8 worm cellular contexts compared by ENCODE assay signal in genomic region chrV:9220444-9220843, ce11.
TF ChIP-seq lines count a peak whose summit lies in the region.

No protein-coding gene starts in this region.

TF ChIP-seq in whole organism, L1 larva, 84 proteins besides CTCF, POLR2A, EP300 and RAD21 (continues in another document):
- TF ChIP-seq tlp-1 (tag; optimal IDR thresholded peaks at IDR 0.05; lab: Kevin White, UChicago) (no peak), fos-1 (tag; optimal IDR thresholded peaks at IDR 0.05; lab: Kevin White, UChicago) (peak; percentile 27), alr-1 (tag; optimal IDR thresholded peaks at IDR 0.05; lab: Kevin White, UChicago; ENCODE audit: borderline replicate concordance) (no peak), nhr-19 (GFP tag; conservative IDR thresholded peaks at IDR 0.05; lab: Robert Waterston, UW) (peak; percentile 37; the same call in 1 of the 2 replicates), C16A3.4 (tag; optimal IDR thresholded peaks at IDR 0.05; lab: Kevin White, UChicago) (peak; percentile 68), unc-86 (tag; optimal IDR thresholded peaks at IDR 0.05; lab: Kevin White, UChicago) (peak; percentile 29), mef-2 (tag; optimal IDR thresholded peaks at IDR 0.05; lab: Kevin White, UChicago) (no peak), nhr-28 (tag; optimal IDR thresholded peaks at IDR 0.05; lab: Kevin White, UChicago) (no peak), mdl-1 (tag; optimal IDR thresholded peaks at IDR 0.05; lab: Kevin White, UChicago) (peak in 1 of 2 experiments; percentile 23), lin-14 (GFP tag; optimal IDR thresholded peaks at IDR 0.05; lab: Kevin White, UChicago) (peak; percentile 56), pqm-1 (tag; optimal IDR thresholded peaks at IDR 0.05; lab: Kevin White, UChicago) (no peak)

TF ChIP-seq in whole organism, L2 larva, 48 proteins besides CTCF, POLR2A, EP300 and RAD21 (continues in another document):
- TF ChIP-seq sma-9 (GFP tag; optimal IDR thresholded peaks at IDR 0.05; lab: Kevin White, UChicago) = peak; percentile 58
- no peak for TF ChIP-seq sma-9 (tag; optimal IDR thresholded peaks at IDR 0.05; lab: Kevin White, UChicago)
- no peak for TF ChIP-seq R02D3.7 (tag; optimal IDR thresholded peaks at IDR 0.05; lab: Kevin White, UChicago)
- no peak for TF ChIP-seq nhr-77 (tag; optimal IDR thresholded peaks at IDR 0.05; lab: Kevin White, UChicago)
- TF ChIP-seq lin-11 (tag; optimal IDR thresholded peaks at IDR 0.05; lab: Kevin White, UChicago) = peak; percentile 22
- no peak for TF ChIP-seq unc-39 (tag; optimal IDR thresholded peaks at IDR 0.05; lab: Kevin White, UChicago)
- TF ChIP-seq fos-1 (tag; optimal IDR thresholded peaks at IDR 0.05; lab: Kevin White, UChicago) = peak; percentile 34
- TF ChIP-seq aly-2 (tag; optimal IDR thresholded peaks at IDR 0.05; lab: Kevin White, UChicago) = no peak
- TF ChIP-seq C34F6.9 (tag; optimal IDR thresholded peaks at IDR 0.05; lab: Kevin White, UChicago) = peak; percentile 59
- no peak for TF ChIP-seq mbf-1 (tag; optimal IDR thresholded peaks at IDR 0.05; lab: Kevin White, UChicago)
- no peak for TF ChIP-seq lin-39 (tag; optimal IDR thresholded peaks at IDR 0.05; lab: Kevin White, UChicago)
- peak; percentile 49 for TF ChIP-seq nhr-129 (tag; optimal IDR thresholded peaks at IDR 0.05; lab: Kevin White, UChicago)

TF ChIP-seq in whole organism, L3 larva, 47 proteins besides CTCF, POLR2A, EP300 and RAD21 (continues in another document):
- TF ChIP-seq fkh-2 (tag; optimal IDR thresholded peaks at IDR 0.05; lab: Kevin White, UChicago) (no peak), ztf-4 (tag; optimal IDR thresholded peaks at IDR 0.05; lab: Kevin White, UChicago) (no peak), lin-39 (tag; optimal IDR thresholded peaks at IDR 0.05; lab: Kevin White, UChicago) (no peak), nhr-43 (tag; optimal IDR thresholded peaks at IDR 0.05; lab: Kevin White, UChicago; ENCODE audit: poor library complexity, severe bottlenecking) (no peak), nhr-23 (tag; optimal IDR thresholded peaks at IDR 0.05; lab: Kevin White, UChicago) (peak; percentile 51), ceh-9 (tag; optimal IDR thresholded peaks at IDR 0.05; lab: Kevin White, UChicago) (no peak), nhr-237 (tag; optimal IDR thresholded peaks at IDR 0.05; lab: Kevin White, UChicago) (no peak), eor-1 (tag; optimal IDR thresholded peaks at IDR 0.05; lab: Kevin White, UChicago) (no peak), nfya-1 (tag; optimal IDR thresholded peaks at IDR 0.05; lab: Kevin White, UChicago; ENCODE audit: insufficient read depth) (peak; percentile 79), elt-3 (tag; optimal IDR thresholded peaks at IDR 0.05; lab: Kevin White, UChicago) (no peak), ama-1 (optimal IDR thresholded peaks at IDR 0.05; lab: Kevin White, UChicago) (no peak), nhr-28 (tag; optimal IDR thresholded peaks at IDR 0.05; lab: Kevin White, UChicago) (no peak)

TF ChIP-seq in whole organism, L4 larva, 104 proteins besides CTCF, POLR2A, EP300 and RAD21 (continues in another document):
- TF ChIP-seq nhr-6 (tag; optimal IDR thresholded peaks at IDR 0.05; lab: Kevin White, UChicago) (peak; percentile 64), dmd-9 (GFP tag; IDR thresholded peaks at IDR 0.05; lab: Robert Waterston, UW) (no peak), nhr-28 (tag; optimal IDR thresholded peaks at IDR 0.05; lab: Kevin White, UChicago) (peak; percentile 37), unc-62 (GFP tag; optimal IDR thresholded peaks at IDR 0.05 in 1 of 2; lab: Kevin White, UChicago) (peak in 1 of 2 experiments; percentile 6), unc-62 (tag; optimal IDR thresholded peaks at IDR 0.05; lab: Kevin White, UChicago) (no peak), unc-130 (GFP tag; optimal IDR thresholded peaks at IDR 0.05; lab: Kevin White, UChicago) (peak; percentile 15), hlh-30 (tag; optimal IDR thresholded peaks at IDR 0.05; lab: Kevin White, UChicago; ENCODE audit: insufficient read depth) (peak; percentile 69), lin-38 (GFP tag; IDR thresholded peaks at IDR 0.05; lab: Robert Waterston, UW) (peak; percentile 92), D1046.2 (GFP tag; IDR thresholded peaks at IDR 0.05; lab: Robert Waterston, UW) (no peak), mep-1 (tag; optimal IDR thresholded peaks at IDR 0.05; lab: Kevin White, UChicago) (peak; percentile 39), ama-1 (optimal IDR thresholded peaks at IDR 0.05; lab: Kevin White, UChicago) (peak; percentile 8), ces-1 (GFP tag; optimal IDR thresholded peaks at IDR 0.05; lab: Kevin White, UChicago) (no peak)

TF ChIP-seq in whole organism, early embryonic, 17 proteins besides CTCF, POLR2A, EP300 and RAD21:
- no peak for TF ChIP-seq scrt-1 (GFP tag; IDR thresholded peaks at IDR 0.05; lab: Robert Waterston, UW)
- TF ChIP-seq sea-1 (GFP tag; conservative IDR thresholded peaks at IDR 0.05; lab: Robert Waterston, UW) = no peak
- TF ChIP-seq F13C5.2 (tag; optimal IDR thresholded peaks at IDR 0.05; lab: Kevin White, UChicago) = peak; percentile 14
- TF ChIP-seq flt-1 (GFP tag; IDR thresholded peaks at IDR 0.05; lab: Robert Waterston, UW) = no peak
- TF ChIP-seq tra-4 (tag; optimal IDR thresholded peaks at IDR 0.05; lab: Kevin White, UChicago) = no peak

TF ChIP-seq in whole organism, late embryonic, 69 proteins besides CTCF, POLR2A, EP300 and RAD21 (continues in another document):
- TF ChIP-seq mec-3 (tag; optimal IDR thresholded peaks at IDR 0.05; lab: Kevin White, UChicago; ENCODE audit: borderline replicate concordance) (no peak), sox-4 (tag; optimal IDR thresholded peaks at IDR 0.05; lab: Kevin White, UChicago) (no peak), lin-11 (tag; optimal IDR thresholded peaks at IDR 0.05; lab: Kevin White, UChicago) (no peak), pros-1 (tag; optimal IDR thresholded peaks at IDR 0.05; lab: Kevin White, UChicago) (no peak), ceh-9 (tag; optimal IDR thresholded peaks at IDR 0.05; lab: Kevin White, UChicago) (no peak), pax-1 (tag; optimal IDR thresholded peaks at IDR 0.05; lab: Kevin White, UChicago) (no peak), pha-2 (tag; optimal IDR thresholded peaks at IDR 0.05; lab: Kevin White, UChicago) (no peak), F13H6.1 (tag; optimal IDR thresholded peaks at IDR 0.05; lab: Kevin White, UChicago) (no peak), odd-2 (tag; optimal IDR thresholded peaks at IDR 0.05; lab: Kevin White, UChicago) (no peak), unc-42 (tag; optimal IDR thresholded peaks at IDR 0.05; lab: Kevin White, UChicago) (peak; percentile 56), fax-1 (tag; optimal IDR thresholded peaks at IDR 0.05; lab: Kevin White, UChicago) (no peak), rnt-1 (tag; optimal IDR thresholded peaks at IDR 0.05; lab: Kevin White, UChicago) (no peak), sdc-2 (tag; optimal IDR thresholded peaks at IDR 0.05; lab: Kevin White, UChicago) (no peak), unc-86 (tag; optimal IDR thresholded peaks at IDR 0.05; lab: Kevin White, UChicago) (no peak), sox-2 (GFP tag; IDR thresholded peaks at IDR 0.05; lab: Robert Waterston, UW) (no peak), C08G9.2 (tag; optimal IDR thresholded peaks at IDR 0.05; lab: Kevin White, UChicago) (no peak)

TF ChIP-seq in whole organism, mixed stage, embryonic, 35 proteins besides CTCF, POLR2A, EP300 and RAD21:
- TF ChIP-seq ces-1 (GFP tag; optimal IDR thresholded peaks at IDR 0.05; lab: Kevin White, UChicago) (peak; percentile 80), unc-39 (tag; optimal IDR thresholded peaks at IDR 0.05; lab: Kevin White, UChicago) (no peak), cnd-1 (tag; optimal IDR thresholded peaks at IDR 0.05; lab: Kevin White, UChicago) (no peak), nhr-237 (tag; optimal IDR thresholded peaks at IDR 0.05; lab: Kevin White, UChicago) (peak; percentile 28), sem-2 (GFP tag; optimal IDR thresholded peaks at IDR 0.05; lab: Kevin White, UChicago) (no peak), lsy-2 (tag; optimal IDR thresholded peaks at IDR 0.05; lab: Kevin White, UChicago) (peak; percentile 30), zip-8 (tag; optimal IDR thresholded peaks at IDR 0.05; lab: Kevin White, UChicago) (no peak), sptf-1 (tag; optimal IDR thresholded peaks at IDR 0.05; lab: Kevin White, UChicago) (no peak), mep-1 (tag; optimal IDR thresholded peaks at IDR 0.05; lab: Kevin White, UChicago) (peak; percentile 66), pha-4 (tag; optimal IDR thresholded peaks at IDR 0.05; lab: Kevin White, UChicago) (peak; percentile 20), bed-3 (GFP tag; optimal IDR thresholded peaks at IDR 0.05; lab: Kevin White, UChicago) (no peak), lin-32 (GFP tag; optimal IDR thresholded peaks at IDR 0.05; lab: Kevin White, UChicago) (no peak), snpc-4 (tag; optimal IDR thresholded peaks at IDR 0.05; lab: Kevin White, UChicago) (no peak)

TF ChIP-seq in whole organism, young adult, 124 proteins besides CTCF, POLR2A, EP300 and RAD21 (continues in another document):
- TF ChIP-seq cebp-2 (GFP tag; IDR thresholded peaks at IDR 0.05; lab: Robert Waterston, UW) (no peak), lin-54 (GFP tag; optimal IDR thresholded peaks at IDR 0.05; lab: Kevin White, UChicago) (peak; percentile 73), F22D6.2 (tag; optimal IDR thresholded peaks at IDR 0.05; lab: Kevin White, UChicago) (no peak), dpl-1 (GFP tag; optimal IDR thresholded peaks at IDR 0.05; lab: Kevin White, UChicago) (peak; percentile 49), ekl-4 (GFP tag; IDR thresholded peaks at IDR 0.05; lab: Robert Waterston, UW) (no peak), ceh-40 (GFP tag; IDR thresholded peaks at IDR 0.05; lab: Robert Waterston, UW) (no peak), ets-4 (GFP tag; optimal IDR thresholded peaks at IDR 0.05; lab: Kevin White, UChicago) (no peak), B0035.1 (tag; optimal IDR thresholded peaks at IDR 0.05; lab: Kevin White, UChicago) (no peak), F49E8.2 (tag; optimal IDR thresholded peaks at IDR 0.05; lab: Kevin White, UChicago; ENCODE audit: insufficient read depth) (peak; percentile 21), F23B12.7 (tag; optimal IDR thresholded peaks at IDR 0.05; lab: Kevin White, UChicago; ENCODE audit: insufficient read depth) (peak; percentile 82), ztf-26 (tag; optimal IDR thresholded peaks at IDR 0.05; lab: Kevin White, UChicago) (no peak), egrh-3 (GFP tag; IDR thresholded peaks at IDR 0.05; lab: Robert Waterston, UW) (no peak), D2030.7 (GFP tag; IDR thresholded peaks at IDR 0.05; lab: Robert Waterston, UW) (no peak), die-1 (tag; optimal IDR thresholded peaks at IDR 0.05; lab: Kevin White, UChicago) (no peak), fkh-3 (tag; optimal IDR thresholded peaks at IDR 0.05; lab: Kevin White, UChicago) (no peak), tbp1 (GFP tag; optimal IDR thresholded peaks at IDR 0.05; lab: Kevin White, UChicago) (peak; percentile 4), mes-4 (tag; optimal IDR thresholded peaks at IDR 0.05; lab: Kevin White, UChicago) (no peak), nfyb-1 (GFP tag; IDR thresholded peaks at IDR 0.05; lab: Robert Waterston, UW) (no peak), pha-4 (tag; optimal IDR thresholded peaks at IDR 0.05; lab: Kevin White, UChicago) (no peak), efl-1 (GFP tag; optimal IDR thresholded peaks at IDR 0.05; lab: Kevin White, UChicago) (peak; percentile 57), unc-62 (GFP tag; optimal IDR thresholded peaks at IDR 0.05; lab: Kevin White, UChicago) (no peak), Y79H2A.3 (GFP tag; conservative IDR thresholded peaks at IDR 0.05; lab: Robert Waterston, UW) (no peak)
